Fruit fly (Drosophila melanogaster) whole organism, prepupa: ENCODE measurements around the gene CG14187.

Experiments used
- Blimp-1 ChIP-seq: fragments of 200-800 bp; sonication (Bioruptor generic); optimal IDR thresholded peaks from 3 replicates; lab custom pipeline; 2017; ENCODE audit warnings: missing biosample characterization, missing genetic modification characterization, mild to moderate bottlenecking, moderate library complexity, missing genetic modification reagents
- CG10631 ChIP-seq: fragments of 200-800 bp; sonication (Bioruptor generic); optimal IDR thresholded peaks from 2 replicates; lab custom pipeline; 2016; ENCODE audit warnings: missing biosample characterization, missing genetic modification characterization
- CG10669 ChIP-seq: fragments of 200-800 bp; sonication (Bioruptor generic); optimal IDR thresholded peaks from 3 replicates; lab custom pipeline; 2018; ENCODE audit warnings: missing biosample characterization, mild to moderate bottlenecking, missing genetic modification characterization, moderate library complexity
- CG11294 ChIP-seq: fragments of 200-800 bp; sonication (Bioruptor generic); IDR thresholded peaks from 2 replicates; pipeline ENCODE4 v1.3.6; 2022; ENCODE audit warnings: missing biosample characterization, missing genetic modification characterization
- CG11762 ChIP-seq: fragments of 200-800 bp; sonication (Bioruptor generic); optimal IDR thresholded peaks from 3 replicates; lab custom pipeline; 2016; ENCODE audit warnings: missing biosample characterization, missing genetic modification characterization; ENCODE audit not compliant: insufficient read depth
- CG11902 ChIP-seq: fragments of 200-800 bp; sonication (Bioruptor generic); optimal IDR thresholded peaks from 3 replicates; lab custom pipeline; 2016; ENCODE audit warnings: missing biosample characterization, missing genetic modification characterization
- CG15336 ChIP-seq: fragments of 200-800 bp; sonication (Bioruptor generic); IDR thresholded peaks from 2 replicates; pipeline ENCODE4 v1.3.6; 2022; ENCODE audit warnings: missing biosample characterization, missing genetic modification characterization
- CG1621 ChIP-seq: fragments of 200-800 bp; sonication (Bioruptor generic); optimal IDR thresholded peaks from 3 replicates; lab custom pipeline; 2018; ENCODE audit warnings: missing biosample characterization, mild to moderate bottlenecking, missing genetic modification characterization
- CG16779 ChIP-seq: fragments of 200-800 bp; sonication (Bioruptor generic); optimal IDR thresholded peaks from 3 replicates; lab custom pipeline; 2017; ENCODE audit warnings: missing biosample characterization, mild to moderate bottlenecking, missing genetic modification characterization
- CG3032 ChIP-seq: fragments of 200-800 bp; optimal IDR thresholded peaks from 2 replicates; lab custom pipeline; 2019; ENCODE audit warnings: missing biosample characterization, mild to moderate bottlenecking, missing genetic modification characterization, moderate library complexity
- CG31627 ChIP-seq: fragments of 200-800 bp; sonication (Bioruptor generic); optimal IDR thresholded peaks from 3 replicates; lab custom pipeline; 2016; ENCODE audit warnings: missing biosample characterization, missing genetic modification characterization
- CG32006 ChIP-seq: fragments of 200-800 bp; sonication (Bioruptor generic); optimal IDR thresholded peaks from 3 replicates; lab custom pipeline; 2017; ENCODE audit warnings: missing biosample characterization, mild to moderate bottlenecking, missing genetic modification characterization
- CG3919 ChIP-seq: fragments of 200-800 bp; sonication (Bioruptor generic); optimal IDR thresholded peaks from 3 replicates; lab custom pipeline; 2016; ENCODE audit warnings: missing biosample characterization, missing genetic modification characterization
- CG6163 ChIP-seq: fragments of 200-800 bp; sonication (Bioruptor generic); IDR thresholded peaks from 3 replicates; pipeline ENCODE4 v1.3.6; 2022; ENCODE audit warnings: missing biosample characterization, missing genetic modification characterization
- CG7368 ChIP-seq: fragments of 200-800 bp; sonication (Bioruptor generic); optimal IDR thresholded peaks from 3 replicates; lab custom pipeline; 2016; ENCODE audit warnings: missing biosample characterization, missing genetic modification characterization
- CG8319 ChIP-seq: fragments of 200-800 bp; sonication (Bioruptor generic); optimal IDR thresholded peaks from 3 replicates; lab custom pipeline; 2016; ENCODE audit warnings: missing biosample characterization, missing genetic modification characterization
- CG9139 ChIP-seq: fragments of 200-800 bp; sonication (Bioruptor generic); optimal IDR thresholded peaks from 3 replicates; lab custom pipeline; 2017; ENCODE audit warnings: missing biosample characterization, mild to moderate bottlenecking, missing genetic modification characterization
- Eip75B ChIP-seq: fragments of 200-800 bp; sonication (Bioruptor generic); optimal IDR thresholded peaks from 3 replicates; lab custom pipeline; 2016; ENCODE audit warnings: missing biosample characterization, missing genetic modification characterization
- Eip93F ChIP-seq: fragments of 200-800 bp; sonication (Bioruptor generic); optimal IDR thresholded peaks from 2 replicates; lab custom pipeline; 2016; ENCODE audit warnings: missing biosample characterization, mild to moderate bottlenecking, missing genetic modification characterization
- Gug ChIP-seq: fragments of 200-800 bp; sonication (Bioruptor generic); IDR thresholded peaks from 2 replicates; pipeline ENCODE4 v1.3.6; 2022; ENCODE audit warnings: missing biosample characterization, missing genetic modification characterization
- Hr38 ChIP-seq: sonication (Bioruptor generic); optimal IDR thresholded peaks from 2 replicates; lab custom pipeline; 2016; ENCODE audit warnings: missing biosample characterization, missing genetic modification characterization
- Hr39 ChIP-seq: fragments of 200-800 bp; sonication (Bioruptor generic); optimal IDR thresholded peaks from 2 replicates; lab custom pipeline; 2016; ENCODE audit warnings: missing biosample characterization, missing genetic modification characterization
- Lpt ChIP-seq: fragments of 200-800 bp; sonication (Bioruptor generic); optimal IDR thresholded peaks from 3 replicates; lab custom pipeline; 2016; ENCODE audit warnings: missing biosample characterization, missing genetic modification characterization
- OdsH ChIP-seq: fragments of 200-800 bp; sonication (Bioruptor generic); optimal IDR thresholded peaks from 3 replicates; lab custom pipeline; 2016; ENCODE audit warnings: missing biosample characterization, missing genetic modification characterization
- Smox ChIP-seq: fragments of 200-800 bp; sonication (Bioruptor generic); optimal IDR thresholded peaks from 3 replicates; lab custom pipeline; 2016; ENCODE audit warnings: missing biosample characterization, missing genetic modification characterization
- Sox14 ChIP-seq: fragments of 200-800 bp; sonication (Bioruptor generic); optimal IDR thresholded peaks from 3 replicates; lab custom pipeline; 2016; ENCODE audit warnings: missing biosample characterization, missing genetic modification characterization
- achi ChIP-seq: fragments of 200-800 bp; sonication (Bioruptor generic); optimal IDR thresholded peaks from 3 replicates; lab custom pipeline; 2016; ENCODE audit warnings: missing biosample characterization, missing genetic modification characterization
- acj6 ChIP-seq: fragments of 200-800 bp; sonication (Bioruptor generic); optimal IDR thresholded peaks from 3 replicates; lab custom pipeline; 2016; ENCODE audit warnings: missing biosample characterization, missing genetic modification characterization
- cyc ChIP-seq: fragments of 200-800 bp; sonication (Bioruptor generic); optimal IDR thresholded peaks from 3 replicates; lab custom pipeline; 2016; ENCODE audit warnings: missing biosample characterization, missing genetic modification characterization
- fd59A ChIP-seq: fragments of 200-800 bp; sonication (Bioruptor generic); optimal IDR thresholded peaks from 2 replicates; lab custom pipeline; 2017; ENCODE audit warnings: missing biosample characterization, mild to moderate bottlenecking, missing genetic modification characterization, missing genetic modification reagents
- salr ChIP-seq, 2 experiments: fragments of 200-800 bp; sonication (Bioruptor generic); optimal IDR thresholded peaks; 3 replicates each; lab custom pipeline; 2016 to 2018; ENCODE audit warnings: missing biosample characterization in 2 of 2, missing genetic modification characterization in 2 of 2, mild to moderate bottlenecking in 1 of 2
- spab ChIP-seq: fragments of 200-800 bp; sonication (Bioruptor generic); optimal IDR thresholded peaks from 2 replicates; lab custom pipeline; 2017; ENCODE audit warnings: missing biosample characterization, mild to moderate bottlenecking, missing genetic modification characterization, missing genetic modification reagents
- ss ChIP-seq, 2 experiments: fragments of 200-800 bp; sonication (Bioruptor generic); optimal IDR thresholded peaks; 2 replicates in 1 of 2; 3 replicates in 1 of 2; lab custom pipeline; 2017 to 2018; ENCODE audit warnings: mild to moderate bottlenecking in 2 of 2, missing biosample characterization in 2 of 2, missing genetic modification characterization in 2 of 2, moderate library complexity in 1 of 2
- svp ChIP-seq: fragments of 200-800 bp; sonication (Bioruptor generic); peaks from one replicate; lab custom pipeline; 2016; ENCODE audit warnings: missing biosample characterization, missing genetic modification characterization
- topi ChIP-seq: fragments of 200-800 bp; sonication (Bioruptor generic); optimal IDR thresholded peaks from 3 replicates; lab custom pipeline; 2016; ENCODE audit warnings: missing biosample characterization, missing genetic modification characterization

Gene CG14187

dm6 chr3L:20140589-20141207 is 28.1 kb upstream of the CG14187 start, which contains the start of gene CG7328 (continued):
- TF ChIP-seq CG9139 (GFP tag; lab: Kevin White, UChicago) (no peak), CG8319 (GFP tag; lab: Kevin White, UChicago) (no peak), CG15336 (GFP tag; lab: Robert Waterston, UW) (peak; percentile 84), achi (GFP tag; lab: Kevin White, UChicago) (peak; percentile 67), CG11902 (GFP tag; lab: Kevin White, UChicago) (no peak), CG11762 (no peak), cyc (GFP tag; lab: Kevin White, UChicago) (no peak), CG1621 (tag; lab: Kevin White, UChicago) (no peak), CG6163 (GFP tag; lab: Robert Waterston, UW) (0 out of 3 replicates have a peak, but pooled peaks have one; percentile 45), CG10669 (GFP tag; lab: Kevin White, UChicago) (no peak), CG16779 (tag; lab: Kevin White, UChicago) (peak; percentile 17), fd59A (no peak), CG10631 (GFP tag; lab: Kevin White, UChicago) (no peak), CG32006 (GFP tag; lab: Kevin White, UChicago) (peak; percentile 75), CG7368 (GFP tag; lab: Kevin White, UChicago) (no peak), Sox14 (no peak)

dm6 chr3L:20138327-20138726 is 25.7 kb upstream of the CG14187 start:
- TF ChIP-seq CG3032 (tag; lab: Kevin White, UChicago) (no peak), CG11294 (GFP tag; lab: Robert Waterston, UW) (no peak), Hr39 (no peak), Blimp-1 (GFP tag; lab: Kevin White, UChicago) (no peak)
- TF ChIP-seq, all 60 proteins: peak for 0

DNA sequence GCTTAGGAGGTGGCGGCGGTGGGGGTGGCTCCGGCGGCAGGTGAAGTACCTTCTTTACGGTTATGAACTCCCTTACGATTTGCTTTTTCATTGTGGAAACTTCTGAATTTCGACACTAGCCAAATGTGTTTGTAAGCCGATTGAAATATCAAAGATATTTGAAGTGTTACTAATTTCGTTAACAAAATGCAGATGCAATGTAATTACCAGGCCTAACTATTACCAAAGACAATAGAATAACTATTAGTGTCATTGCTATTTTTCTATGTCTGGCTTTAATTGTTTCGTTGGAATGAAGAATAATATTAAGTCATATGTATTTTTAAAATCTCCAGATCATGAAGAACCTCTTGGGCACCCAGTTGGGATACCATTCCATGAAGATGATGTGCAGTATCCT is 20.5 kb upstream of the CG14187 start, which contains the start of gene CG7335:
Gene CG7335 (minus strand): TSS at position 101 of the 400 bp plus-strand sequence.
- TF ChIP-seq Smox (no peak), Gug (no peak), Sox14 (no peak)
- TF ChIP-seq, all 60 proteins: peak for 0

- no peak for TF ChIP-seq CG3919
- no peak for TF ChIP-seq OdsH
- TF ChIP-seq CG31627 = no peak
- no peak for TF ChIP-seq Smox
- no peak for TF ChIP-seq acj6
- no peak for TF ChIP-seq CG10669 (GFP tag; lab: Kevin White, UChicago)
- no peak for TF ChIP-seq salr (GFP tag; optimal IDR thresholded peaks at IDR 0.05; lab: Kevin White, UChicago)
- no peak for TF ChIP-seq topi (GFP tag; lab: Kevin White, UChicago)
- TF ChIP-seq ss (GFP tag; optimal IDR thresholded peaks at IDR 0.05; lab: Kevin White, UChicago) = no peak
- TF ChIP-seq spab (GFP tag; lab: Kevin White, UChicago) = no peak
- TF ChIP-seq Lpt (GFP tag; lab: Kevin White, UChicago) = no peak
Measured at dm6 chr3L:20131643-20132042, 19.0 kb upstream of the CG14187 start, which contains the start of gene obst-J. TSS of gene obst-J (minus strand) at chr3L:20131743.

DNA sequence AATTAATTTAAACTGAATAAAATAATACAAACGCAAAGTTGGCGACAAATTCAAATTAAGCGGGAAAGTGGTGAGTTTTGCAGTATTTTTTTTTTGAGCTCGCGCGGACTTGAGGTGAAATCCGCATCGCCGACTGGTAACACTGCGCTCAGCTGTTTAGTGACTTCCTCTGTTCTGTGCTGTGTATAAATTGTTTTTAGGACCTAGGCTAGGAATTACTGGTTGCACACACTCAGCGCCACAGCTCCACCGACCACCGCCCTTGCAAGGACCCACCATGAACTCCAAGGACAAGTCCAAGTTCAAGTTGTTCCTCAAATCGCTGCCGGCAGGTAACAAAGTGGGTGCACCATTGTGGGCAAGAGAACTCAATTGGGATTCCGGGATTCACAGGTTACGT is 16.4 kb upstream of the CG14187 start, which contains the start of gene gig:
Gene gig (plus strand): TSS at position 150 of the 400 bp plus-strand sequence.
- TF ChIP-seq svp (no peak), cyc (GFP tag; lab: Kevin White, UChicago) (no peak), CG9139 (GFP tag; lab: Kevin White, UChicago) (no peak), achi (GFP tag; lab: Kevin White, UChicago) (no peak), Sox14 (no peak), Eip75B (no peak), Smox (no peak), CG16779 (tag; lab: Kevin White, UChicago) (no peak), Eip93F (GFP tag; lab: Kevin White, UChicago) (no peak), Hr38 (GFP tag; lab: Kevin White, UChicago) (no peak)
